Fruit fly (Drosophila melanogaster) whole organism, embryonic: ENCODE results near the gene Kal1.

ENCODE experiments used
- CG10462 ChIP-seq: fragments of 200-800 bp; sonication (Bioruptor generic); optimal IDR thresholded peaks from 2 replicates; lab custom pipeline; 2016; ENCODE audit warnings: missing biosample characterization, missing genetic modification characterization
- CG10979 ChIP-seq: fragments of 200-800 bp; sonication (Bioruptor generic); optimal IDR thresholded peaks from 2 replicates; lab custom pipeline; 2018; ENCODE audit warnings: missing biosample characterization, mild to moderate bottlenecking, missing genetic modification characterization, moderate library complexity
- CG12071 ChIP-seq: fragments of 200-800 bp; sonication (Bioruptor generic); optimal IDR thresholded peaks from 3 replicates; lab custom pipeline; 2018; ENCODE audit warnings: missing biosample characterization, mild to moderate bottlenecking, missing genetic modification characterization
- CG12104 ChIP-seq: fragments of 200-800 bp; sonication (Bioruptor generic); optimal IDR thresholded peaks from 3 replicates; lab custom pipeline; 2016; ENCODE audit warnings: missing biosample characterization, missing genetic modification characterization
- CG16779 ChIP-seq: fragments of 200-800 bp; sonication (Bioruptor generic); IDR thresholded peaks from 2 replicates; pipeline ENCODE4 v1.3.6; 2022; ENCODE audit warnings: missing biosample characterization, missing genetic modification characterization
- CG17912 ChIP-seq: fragments of 200-800 bp; sonication (Bioruptor generic); optimal IDR thresholded peaks from 2 replicates; lab custom pipeline; 2018; ENCODE audit warnings: missing biosample characterization, mild to moderate bottlenecking, missing genetic modification characterization
- CG1792 ChIP-seq: fragments of 200-800 bp; sonication (Bioruptor generic); optimal IDR thresholded peaks from 2 replicates; lab custom pipeline; 2016; ENCODE audit warnings: missing biosample characterization, missing genetic modification characterization
- CG18476 ChIP-seq: fragments of 200-800 bp; sonication (Bioruptor generic); optimal IDR thresholded peaks from 2 replicates; lab custom pipeline; 2016; ENCODE audit warnings: missing biosample characterization, mild to moderate bottlenecking, missing genetic modification characterization
- CG2116 ChIP-seq: fragments of 200-800 bp; sonication (Bioruptor generic); optimal IDR thresholded peaks from 3 replicates; lab custom pipeline; 2018; ENCODE audit warnings: missing biosample characterization, mild to moderate bottlenecking, missing genetic modification characterization
- CG30020 ChIP-seq: fragments of 200-800 bp; optimal IDR thresholded peaks from 2 replicates; lab custom pipeline; 2019; ENCODE audit warnings: missing biosample characterization, mild to moderate bottlenecking, missing genetic modification characterization, moderate library complexity
- CG3065 ChIP-seq: fragments of 200-800 bp; sonication (Bioruptor generic); optimal IDR thresholded peaks from 2 replicates; lab custom pipeline; 2016; ENCODE audit warnings: missing biosample characterization, missing genetic modification characterization
- CG3281 ChIP-seq: fragments of 200-800 bp; sonication (Bioruptor generic); optimal IDR thresholded peaks from 3 replicates; lab custom pipeline; 2017; ENCODE audit warnings: missing biosample characterization, mild to moderate bottlenecking, missing genetic modification characterization
- CG4404 ChIP-seq: fragments of 200-800 bp; sonication (Bioruptor generic); IDR thresholded peaks from 2 replicates; pipeline ENCODE4 v1.3.6; 2022; ENCODE audit warnings: missing biosample characterization, missing genetic modification characterization
- CG4854 ChIP-seq: fragments of 200-800 bp; sonication (Bioruptor generic); optimal IDR thresholded peaks from 2 replicates; lab custom pipeline; 2016; ENCODE audit warnings: missing biosample characterization, missing genetic modification characterization, inconsistent platforms
- CG5245 ChIP-seq: fragments of 200-800 bp; sonication (Bioruptor generic); optimal IDR thresholded peaks from 3 replicates; lab custom pipeline; 2016; ENCODE audit warnings: missing biosample characterization, missing genetic modification characterization
- CG6689 ChIP-seq: fragments of 200-800 bp; sonication (Bioruptor generic); IDR thresholded peaks from 2 replicates; pipeline ENCODE4 v1.3.6; 2022; ENCODE audit warnings: missing biosample characterization, missing genetic modification characterization
- CG7357 ChIP-seq: fragments of 200-800 bp; sonication (Bioruptor generic); IDR thresholded peaks from 3 replicates; pipeline ENCODE4 v1.3.6; 2022; ENCODE audit warnings: missing biosample characterization, missing genetic modification characterization
- CG9876 ChIP-seq: fragments of 200-800 bp; sonication (Bioruptor generic); optimal IDR thresholded peaks from 2 replicates; lab custom pipeline; 2016; ENCODE audit warnings: missing biosample characterization, missing genetic modification characterization
- CTCF ChIP-seq: fragments of 200-800 bp; sonication (Bioruptor generic); optimal IDR thresholded peaks from 2 replicates; lab custom pipeline; 2017; ENCODE audit warnings: missing biosample characterization, mild to moderate bottlenecking, missing genetic modification characterization, moderate library complexity
- Doc2 ChIP-seq: fragments of 200-800 bp; sonication (Bioruptor generic); IDR thresholded peaks from 2 replicates; pipeline ENCODE4 v1.3.6; 2022; ENCODE audit warnings: missing biosample characterization, missing genetic modification characterization
- Dref ChIP-seq: fragments of 200-800 bp; sonication (Bioruptor generic); IDR thresholded peaks from 2 replicates; pipeline ENCODE4 v1.3.6; 2022; ENCODE audit warnings: missing biosample characterization, missing genetic modification characterization
- Ets65A ChIP-seq: fragments of 200-800 bp; sonication (Bioruptor generic); peaks from one replicate; lab custom pipeline; 2016; ENCODE audit warnings: missing biosample characterization, missing genetic modification characterization
- Gsc ChIP-seq: fragments of 200-800 bp; sonication (Bioruptor generic); IDR thresholded peaks from 2 replicates; pipeline ENCODE4 v1.3.6; 2022; ENCODE audit warnings: missing biosample characterization, missing genetic modification characterization
- Lim3 ChIP-seq: fragments of 200-800 bp; sonication (Bioruptor generic); IDR thresholded peaks from 2 replicates; pipeline ENCODE4 v1.3.6; 2022; ENCODE audit warnings: missing biosample characterization, missing genetic modification characterization
- MTF-1 ChIP-seq: fragments of 200-800 bp; sonication (Bioruptor generic); optimal IDR thresholded peaks from 2 replicates; lab custom pipeline; 2018; ENCODE audit warnings: missing biosample characterization, mild to moderate bottlenecking, missing genetic modification characterization, borderline replicate concordance
- Nf-YA ChIP-seq: fragments of 200-800 bp; sonication (Bioruptor generic); IDR thresholded peaks from 2 replicates; pipeline ENCODE4 v1.3.6; 2022; ENCODE audit warnings: missing biosample characterization, missing genetic modification characterization
- Nf-YB ChIP-seq: fragments of 200-800 bp; sonication (Bioruptor generic); optimal IDR thresholded peaks from 3 replicates; lab custom pipeline; 2019; ENCODE audit warnings: missing biosample characterization, mild to moderate bottlenecking, missing genetic modification characterization, moderate library complexity
- Sox102F ChIP-seq: fragments of 200-800 bp; sonication (Bioruptor generic); optimal IDR thresholded peaks from 2 replicates; lab custom pipeline; 2018; ENCODE audit warnings: missing biosample characterization, mild to moderate bottlenecking, missing genetic modification characterization, moderate library complexity
- TFAM ChIP-seq: fragments of 200-800 bp; sonication (Bioruptor generic); optimal IDR thresholded peaks from 2 replicates; lab custom pipeline; 2017; ENCODE audit warnings: missing biosample characterization, missing genetic modification characterization, inconsistent platforms
- ara ChIP-seq: fragments of 200-800 bp; sonication (Bioruptor generic); IDR thresholded peaks from 2 replicates; pipeline ENCODE4 v1.3.6; 2022; ENCODE audit warnings: missing biosample characterization, missing genetic modification characterization
- az2 ChIP-seq: fragments of 200-800 bp; sonication (Bioruptor generic); optimal IDR thresholded peaks from 3 replicates; lab custom pipeline; 2016; ENCODE audit warnings: missing biosample characterization, missing genetic modification characterization
- cg ChIP-seq: fragments of 200-800 bp; sonication (Bioruptor generic); optimal IDR thresholded peaks from 3 replicates; lab custom pipeline; 2019; ENCODE audit warnings: missing biosample characterization, mild to moderate bottlenecking, missing genetic modification characterization, moderate library complexity
- chm ChIP-seq: fragments of 200-800 bp; sonication (Bioruptor generic); IDR thresholded peaks from 2 replicates; pipeline ENCODE4 v1.3.6; 2022; ENCODE audit warnings: missing biosample characterization, missing genetic modification characterization
- chn ChIP-seq: fragments of 200-800 bp; sonication (Bioruptor generic); optimal IDR thresholded peaks from 2 replicates; lab custom pipeline; 2016; ENCODE audit warnings: missing biosample characterization, missing genetic modification characterization
- esg ChIP-seq: fragments of 200-800 bp; sonication (Bioruptor generic); conservative IDR thresholded peaks from 2 replicates; pipeline ENCODE4 v1.3.6; 2022; ENCODE audit warnings: missing biosample characterization, missing genetic modification characterization
- exex ChIP-seq: fragments of 200-800 bp; sonication (Bioruptor generic); optimal IDR thresholded peaks from 4 replicates; lab custom pipeline; 2018; ENCODE audit warnings: missing biosample characterization, mild to moderate bottlenecking, missing genetic modification characterization, moderate library complexity
- fru ChIP-seq: fragments of >200 bp; optimal IDR thresholded peaks from 2 replicates; lab custom pipeline; 2017
- gro ChIP-seq: fragments of 200-800 bp; sonication (Bioruptor generic); optimal IDR thresholded peaks from 2 replicates; lab custom pipeline; 2016; ENCODE audit warnings: missing biosample characterization, missing genetic modification characterization
- hb ChIP-seq: fragments of 200-800 bp; sonication (Bioruptor generic); IDR thresholded peaks from 3 replicates; pipeline ENCODE4 v1.3.6; 2022; ENCODE audit warnings: missing biosample characterization, missing genetic modification characterization; ENCODE audit not compliant: partially characterized antibody
- ken ChIP-seq: fragments of 200-800 bp; sonication (Bioruptor generic); IDR thresholded peaks from 3 replicates; pipeline ENCODE4 v1.3.6; 2022; ENCODE audit warnings: missing biosample characterization, missing genetic modification characterization
- knrl ChIP-seq: fragments of 200-800 bp; sonication (Bioruptor generic); IDR thresholded peaks from 3 replicates; pipeline ENCODE4 v1.3.6; 2022; ENCODE audit warnings: missing biosample characterization, missing genetic modification characterization; ENCODE audit not compliant: partially characterized antibody
- oc ChIP-seq: fragments of 200-800 bp; sonication (Bioruptor generic); optimal IDR thresholded peaks from 2 replicates; lab custom pipeline; 2018; ENCODE audit warnings: missing biosample characterization, mild to moderate bottlenecking, missing genetic modification characterization, moderate library complexity
- org-1 ChIP-seq: fragments of 200-800 bp; sonication (Bioruptor generic); optimal IDR thresholded peaks from 2 replicates; lab custom pipeline; 2017; ENCODE audit warnings: missing biosample characterization, missing genetic modification characterization
- peb ChIP-seq: fragments of 200-800 bp; sonication (Bioruptor generic); IDR thresholded peaks from 2 replicates; pipeline ENCODE4 v1.3.6; 2022; ENCODE audit warnings: missing biosample characterization, missing genetic modification characterization
- psq ChIP-seq: fragments of 200-800 bp; sonication (Bioruptor generic); optimal IDR thresholded peaks from 2 replicates; lab custom pipeline; 2017; ENCODE audit warnings: missing biosample characterization, missing genetic modification characterization
- pzg ChIP-seq: fragments of 200-800 bp; sonication (Bioruptor generic); optimal IDR thresholded peaks from 3 replicates; lab custom pipeline; 2018; ENCODE audit warnings: missing biosample characterization, mild to moderate bottlenecking, missing genetic modification characterization, moderate library complexity
- ranshi ChIP-seq: fragments of 200-800 bp; sonication (Bioruptor generic); IDR thresholded peaks from 2 replicates; pipeline ENCODE4 v1.3.6; 2022; ENCODE audit warnings: missing biosample characterization, missing genetic modification characterization
- seq ChIP-seq: fragments of 200-800 bp; sonication (Bioruptor generic); IDR thresholded peaks from 2 replicates; pipeline ENCODE4 v1.3.6; 2022; ENCODE audit warnings: missing biosample characterization, missing genetic modification characterization
- sim ChIP-seq: fragments of 200-800 bp; sonication (Bioruptor generic); IDR thresholded peaks from 2 replicates; pipeline ENCODE4 v1.3.6; 2022; ENCODE audit warnings: missing biosample characterization, missing genetic modification characterization
- sima ChIP-seq: fragments of 200-800 bp; sonication (Bioruptor generic); optimal IDR thresholded peaks from 2 replicates; lab custom pipeline; 2016; ENCODE audit warnings: missing biosample characterization, missing genetic modification characterization
- slp2 ChIP-seq: fragments of 200-800 bp; sonication (Bioruptor generic); optimal IDR thresholded peaks from 2 replicates; lab custom pipeline; 2016; ENCODE audit warnings: missing biosample characterization, missing genetic modification characterization
- stc ChIP-seq: fragments of 200-800 bp; sonication (Bioruptor generic); IDR thresholded peaks from 2 replicates; pipeline ENCODE4 v1.3.6; 2022; ENCODE audit warnings: missing biosample characterization, missing genetic modification characterization
- stwl ChIP-seq: fragments of 200-800 bp; sonication (Bioruptor generic); optimal IDR thresholded peaks from 3 replicates; lab custom pipeline; 2018; ENCODE audit warnings: missing biosample characterization, mild to moderate bottlenecking, missing genetic modification characterization, moderate library complexity

The Kal1 gene

DNA sequence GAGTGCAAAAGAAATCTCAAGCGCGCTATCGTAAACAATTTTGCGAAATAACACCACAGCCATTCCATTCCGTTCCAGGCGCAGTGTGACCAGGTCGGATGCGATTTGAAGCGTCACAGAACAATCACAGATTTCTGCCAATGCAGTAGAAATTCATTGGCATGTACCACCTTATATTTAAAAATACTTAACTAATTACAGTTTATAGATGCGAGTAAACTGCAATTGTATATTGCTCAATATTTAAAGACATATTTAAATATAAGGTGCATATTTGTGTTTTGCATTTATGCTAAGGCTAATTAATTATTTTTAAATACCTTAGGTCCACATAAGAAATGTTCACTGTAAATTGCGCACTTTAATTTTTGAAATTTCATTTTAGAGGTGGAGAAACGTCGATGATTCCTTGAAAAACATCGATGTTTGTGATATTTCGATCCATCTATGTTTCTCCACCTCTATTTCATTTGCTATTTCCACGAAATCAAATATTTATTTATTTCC, 52.2 kb downstream of the Kal1 start, which contains the start of the genes SMC6 and CG6204 (continued):
- TF ChIP-seq cg (GFP tag; lab: Kevin White, UChicago): no peak
- TF ChIP-seq CG1792 (GFP tag; lab: Kevin White, UChicago): peak; percentile 72
- TF ChIP-seq Dref: peak; percentile 67
- peak; percentile 86 for TF ChIP-seq CG5245 (GFP tag; lab: Kevin White, UChicago)
- peak; percentile 84 for TF ChIP-seq CG10462 (GFP tag; lab: Kevin White, UChicago)
- peak; percentile 94 for TF ChIP-seq esg (GFP tag; lab: Robert Waterston, UW)
- peak; percentile 96 for TF ChIP-seq CG6689
- TF ChIP-seq CG12104 (GFP tag; lab: Kevin White, UChicago): peak; percentile 83
- TF ChIP-seq Gsc (GFP tag; lab: Robert Waterston, UW): peak; percentile 80
- TF ChIP-seq CTCF: peak; percentile 45
- peak; percentile 97 for TF ChIP-seq Ets65A (GFP tag; lab: Kevin White, UChicago)
- peak; percentile 88 for TF ChIP-seq org-1 (GFP tag; lab: Kevin White, UChicago)
- peak; percentile 60 for TF ChIP-seq Lim3 (GFP tag; lab: Robert Waterston, UW)
- TF ChIP-seq CG7357: peak; percentile 90
- TF ChIP-seq CG4404: peak; percentile 95
- TF ChIP-seq slp2 (GFP tag; lab: Kevin White, UChicago): peak; percentile 76
- TF ChIP-seq peb: peak; percentile 81
- TF ChIP-seq MTF-1 (GFP tag; lab: Kevin White, UChicago): peak; percentile 78
- TF ChIP-seq oc (tag; lab: Kevin White, UChicago): peak; percentile 86
- TF ChIP-seq Doc2 (GFP tag; lab: Robert Waterston, UW): peak; percentile 89
- TF ChIP-seq Sox102F (GFP tag; lab: Kevin White, UChicago): peak; percentile 95
- TF ChIP-seq stc: peak; percentile 95
- TF ChIP-seq TFAM (GFP tag; lab: Kevin White, UChicago): peak; percentile 62
- peak; percentile 95 for TF ChIP-seq CG3281 (GFP tag; lab: Kevin White, UChicago)
- peak; percentile 82 for TF ChIP-seq CG17912 (GFP tag; lab: Kevin White, UChicago)
- peak; percentile 65 for TF ChIP-seq CG3065 (GFP tag; lab: Kevin White, UChicago)
- TF ChIP-seq sim (GFP tag; lab: Robert Waterston, UW): peak; percentile 88; the same call in 1 of the 2 replicates
- TF ChIP-seq seq (GFP tag; lab: Robert Waterston, UW): peak; percentile 92
- TF ChIP-seq CG30020 (tag; lab: Kevin White, UChicago): peak; percentile 84
- TF ChIP-seq fru (lab: Kevin White, UChicago): no peak
- peak; percentile 93 for TF ChIP-seq ara (GFP tag; lab: Robert Waterston, UW)
- peak; percentile 59 for TF ChIP-seq psq (GFP tag; lab: Kevin White, UChicago)
- peak; percentile 92 for TF ChIP-seq CG10979 (tag; lab: Kevin White, UChicago)
- TF ChIP-seq az2 (GFP tag; lab: Kevin White, UChicago): peak; percentile 90
- peak; percentile 89 for TF ChIP-seq CG12071 (GFP tag; lab: Kevin White, UChicago)
- peak; percentile 73 for TF ChIP-seq stwl (tag; lab: Kevin White, UChicago)
- TF ChIP-seq pzg (GFP tag; lab: Kevin White, UChicago): peak; percentile 61
- TF ChIP-seq exex (tag; lab: Kevin White, UChicago): peak; percentile 77
- TF ChIP-seq knrl (GFP tag; lab: Robert Waterston, UW): peak; percentile 19; the same call in 1 of the 3 replicates
- peak; percentile 80 for TF ChIP-seq Nf-YB
- TF ChIP-seq sima (GFP tag; lab: Kevin White, UChicago): peak; percentile 74
- TF ChIP-seq CG9876: peak; percentile 53
- peak; percentile 75 for TF ChIP-seq Nf-YA (GFP tag; lab: Robert Waterston, UW)
- TF ChIP-seq CG4854 (GFP tag; lab: Kevin White, UChicago): peak; percentile 82
- peak; percentile 92 for TF ChIP-seq CG18476 (GFP tag; lab: Kevin White, UChicago)
- peak; percentile 93 for TF ChIP-seq ken
- TF ChIP-seq CG2116 (GFP tag; lab: Kevin White, UChicago): peak; percentile 82
- peak; percentile 86 for TF ChIP-seq chm (GFP tag; lab: Robert Waterston, UW)
- no peak for TF ChIP-seq hb (GFP tag; lab: Robert Waterston, UW)
- peak; percentile 76 for TF ChIP-seq chn (GFP tag; lab: Kevin White, UChicago)
- peak; percentile 72 for TF ChIP-seq gro (GFP tag; lab: Kevin White, UChicago)
- TF ChIP-seq ranshi: peak; percentile 95
- TF ChIP-seq CG16779 (GFP tag; lab: Robert Waterston, UW): peak; percentile 80
